Worm (Caenorhabditis elegans) whole organism, L4 larva: ENCODE data around the gene F19B10.6.

Experiments used
- F26F4.8 ChIP-seq: fragments of 200-800 bp; sonication (Bioruptor generic); conservative IDR thresholded peaks from 2 replicates; pipeline ENCODE4 v1.3.6; 2022; ENCODE audit warnings: missing genetic modification characterization, missing compliant biosample characterization
- F49E8.2 ChIP-seq: sonication (generic microtip); optimal IDR thresholded peaks from 2 replicates; lab custom pipeline; 2016; ENCODE audit warnings: missing compliant biosample characterization, mild to moderate bottlenecking, missing genetic modification characterization, borderline replicate concordance
- ZK337.2 ChIP-seq: fragments of 200-800 bp; sonication (Bioruptor generic); IDR thresholded peaks from 2 replicates; pipeline ENCODE4 v1.3.6; 2022; ENCODE audit warnings: missing genetic modification reagents, missing genetic modification characterization, missing compliant biosample characterization
- ZK546.5 ChIP-seq, 2 experiments: sonication (generic microtip); optimal IDR thresholded peaks; 2 replicates each; lab custom pipeline; 2017; ENCODE audit warnings: missing biosample characterization in 2 of 2, missing genetic modification characterization in 2 of 2
- aha-1 ChIP-seq: fragments of 150-350 bp; peaks from one replicate; lab custom pipeline; 2014; ENCODE audit warnings: missing biosample characterization, missing genetic modification characterization
- ama-1 ChIP-seq: fragments of 150-350 bp; optimal IDR thresholded peaks from 2 replicates; lab custom pipeline; 2014; ENCODE audit warnings: inconsistent platforms, mixed read lengths
- arid-1 ChIP-seq: fragments of 200-800 bp; sonication (Bioruptor generic); conservative IDR thresholded peaks from 2 replicates; pipeline ENCODE4 v1.3.6; 2022; ENCODE audit warnings: missing genetic modification reagents, missing genetic modification characterization, missing compliant biosample characterization
- attf-4 ChIP-seq: sonication (generic microtip); optimal IDR thresholded peaks from 3 replicates; lab custom pipeline; 2017; ENCODE audit warnings: missing biosample characterization, missing genetic modification characterization
- ceh-32 ChIP-seq: sonication (generic microtip); optimal IDR thresholded peaks from 2 replicates; lab custom pipeline; 2016; ENCODE audit warnings: mild to moderate bottlenecking, missing genetic modification characterization, missing compliant biosample characterization; ENCODE audit not compliant: poor library complexity
- ctbp-1 ChIP-seq: fragments of 200-800 bp; sonication (Bioruptor generic); IDR thresholded peaks from 2 replicates; pipeline ENCODE4 v1.3.6; 2022; ENCODE audit warnings: missing genetic modification reagents, missing genetic modification characterization, missing compliant biosample characterization
- dmd-8 ChIP-seq: fragments of 200-800 bp; sonication (Bioruptor generic); IDR thresholded peaks from 2 replicates; pipeline ENCODE4 v1.3.6; 2022; ENCODE audit warnings: missing genetic modification characterization, missing compliant biosample characterization
- fos-1 ChIP-seq: fragments of 150-350 bp; optimal IDR thresholded peaks from 2 replicates; lab custom pipeline; 2014; ENCODE audit warnings: missing biosample characterization, missing genetic modification characterization
- gei-8 ChIP-seq: fragments of 200-800 bp; sonication (Bioruptor generic); optimal IDR thresholded peaks from 2 replicates; lab custom pipeline; 2018; ENCODE audit warnings: mild to moderate bottlenecking, missing genetic modification characterization, missing compliant biosample characterization
- hmg-1.1 ChIP-seq: fragments of 200-800 bp; sonication (Bioruptor generic); IDR thresholded peaks from 2 replicates; pipeline ENCODE4 v1.3.6; 2022; ENCODE audit warnings: missing genetic modification reagents, missing genetic modification characterization, missing compliant biosample characterization
- lin-1 ChIP-seq: fragments of 200-800 bp; sonication (Bioruptor generic); IDR thresholded peaks from 2 replicates; pipeline ENCODE4 v1.3.6; 2022; ENCODE audit warnings: missing genetic modification reagents, missing genetic modification characterization, missing compliant biosample characterization
- lin-38 ChIP-seq: fragments of 200-800 bp; sonication (Bioruptor generic); IDR thresholded peaks from 2 replicates; pipeline ENCODE4 v1.3.6; 2022; ENCODE audit warnings: missing genetic modification reagents, missing genetic modification characterization, missing compliant biosample characterization
- lsy-2 ChIP-seq, 2 experiments: fragments of 150-350 bp in 1 of 2; sonication (generic microtip) in 1 of 2; optimal IDR thresholded peaks; 2 replicates each; lab custom pipeline; 2014 to 2017; ENCODE audit warnings: missing biosample characterization in 2 of 2, missing genetic modification characterization in 2 of 2
- madf-9 ChIP-seq: fragments of 200-800 bp; sonication (Bioruptor generic); conservative IDR thresholded peaks from 2 replicates; pipeline ENCODE4 v1.3.6; 2022; ENCODE audit warnings: missing genetic modification reagents, missing genetic modification characterization, missing compliant biosample characterization
- mdt-29 ChIP-seq: fragments of 200-800 bp; sonication (Bioruptor generic); IDR thresholded peaks from 2 replicates; pipeline ENCODE4 v1.3.6; 2022; ENCODE audit warnings: missing genetic modification reagents, missing genetic modification characterization, missing compliant biosample characterization
- mxl-3 ChIP-seq: fragments of 200-800 bp; sonication (Bioruptor generic); optimal IDR thresholded peaks from 2 replicates; lab custom pipeline; 2018; ENCODE audit warnings: mild to moderate bottlenecking, missing genetic modification characterization, missing compliant biosample characterization
- nhr-102 ChIP-seq: sonication (generic microtip); optimal IDR thresholded peaks from 2 replicates; lab custom pipeline; 2016; ENCODE audit warnings: mild to moderate bottlenecking, missing genetic modification characterization, moderate library complexity, missing compliant biosample characterization
- nhr-41 ChIP-seq: fragments of 200-800 bp; sonication (Bioruptor generic); IDR thresholded peaks from 2 replicates; pipeline ENCODE4 v1.3.6; 2022; ENCODE audit warnings: missing genetic modification reagents, missing genetic modification characterization, missing compliant biosample characterization
- nhr-48 ChIP-seq: sonication (generic microtip); optimal IDR thresholded peaks from 2 replicates; lab custom pipeline; 2016; ENCODE audit warnings: mild to moderate bottlenecking, missing genetic modification characterization, missing compliant biosample characterization
- nhr-77 ChIP-seq: fragments of 150-350 bp; optimal IDR thresholded peaks from 2 replicates; lab custom pipeline; 2014; ENCODE audit warnings: missing biosample characterization, missing genetic modification characterization
- php-3 ChIP-seq: fragments of 200-800 bp; sonication (Bioruptor generic); IDR thresholded peaks from 2 replicates; pipeline ENCODE4 v1.3.6; 2022; ENCODE audit warnings: missing genetic modification reagents, missing genetic modification characterization, missing compliant biosample characterization
- sdz-12 ChIP-seq: fragments of 200-800 bp; sonication (Bioruptor generic); optimal IDR thresholded peaks from 2 replicates; lab custom pipeline; 2018; ENCODE audit warnings: mild to moderate bottlenecking, missing genetic modification characterization, missing compliant biosample characterization
- skn-1 ChIP-seq: fragments of 150-350 bp; optimal IDR thresholded peaks from 2 replicates; lab custom pipeline; 2014; ENCODE audit warnings: missing biosample characterization, missing genetic modification characterization
- snpc-1.2 ChIP-seq: fragments of 200-800 bp; sonication (Bioruptor generic); IDR thresholded peaks from 2 replicates; pipeline ENCODE4 v1.3.6; 2022; ENCODE audit warnings: missing genetic modification reagents, missing genetic modification characterization, missing compliant biosample characterization
- spr-1 ChIP-seq: sonication (generic microtip); optimal IDR thresholded peaks from 2 replicates; lab custom pipeline; 2016; ENCODE audit warnings: mild to moderate bottlenecking, missing genetic modification characterization, missing compliant biosample characterization
- unc-39 ChIP-seq: sonication (generic microtip); optimal IDR thresholded peaks from 2 replicates; lab custom pipeline; 2017; ENCODE audit warnings: missing biosample characterization, missing genetic modification characterization
- unc-62 ChIP-seq, 3 experiments: fragments of 150-350 bp in 1 of 3; sonication (generic microtip); optimal IDR thresholded peaks in 2 of 3; peaks in 1 of 3; 1 replicate in 1 of 3; 2 replicates in 2 of 3; lab custom pipeline; 2014 to 2017; ENCODE audit warnings: missing biosample characterization in 3 of 3, missing genetic modification characterization in 3 of 3, missing genetic modification reagents in 3 of 3, missing genotype in 1 of 3
- zfp-3 ChIP-seq: fragments of 200-800 bp; sonication (Bioruptor generic); conservative IDR thresholded peaks from 2 replicates; pipeline ENCODE4 v1.3.6; 2022; ENCODE audit warnings: missing genetic modification reagents, missing genetic modification characterization, missing compliant biosample characterization
- zip-11 ChIP-seq: fragments of 200-800 bp; sonication (Bioruptor generic); IDR thresholded peaks from 2 replicates; pipeline ENCODE4 v1.3.6; 2022; ENCODE audit warnings: missing genetic modification characterization, missing compliant biosample characterization
- ztf-11 ChIP-seq: fragments of 150-350 bp; optimal IDR thresholded peaks from 2 replicates; lab custom pipeline; 2014; ENCODE audit warnings: missing biosample characterization, missing genetic modification characterization

The F19B10.6 gene

ce11 chrII:3634765-3635164 is 28.9 kb downstream of the F19B10.6 start:
- TF ChIP-seq nhr-48 (tag; lab: Kevin White, UChicago) (no peak), unc-62 (GFP tag; optimal IDR thresholded peaks at IDR 0.05 in 1 of 2; lab: Kevin White, UChicago) (peak in 1 of 2 experiments; percentile 82), unc-62 (tag; optimal IDR thresholded peaks at IDR 0.05; lab: Kevin White, UChicago) (no peak), zip-11 (GFP tag; lab: Robert Waterston, UW) (no peak), dmd-8 (no peak)
- TF ChIP-seq, all 104 proteins: peak for 1

DNA sequence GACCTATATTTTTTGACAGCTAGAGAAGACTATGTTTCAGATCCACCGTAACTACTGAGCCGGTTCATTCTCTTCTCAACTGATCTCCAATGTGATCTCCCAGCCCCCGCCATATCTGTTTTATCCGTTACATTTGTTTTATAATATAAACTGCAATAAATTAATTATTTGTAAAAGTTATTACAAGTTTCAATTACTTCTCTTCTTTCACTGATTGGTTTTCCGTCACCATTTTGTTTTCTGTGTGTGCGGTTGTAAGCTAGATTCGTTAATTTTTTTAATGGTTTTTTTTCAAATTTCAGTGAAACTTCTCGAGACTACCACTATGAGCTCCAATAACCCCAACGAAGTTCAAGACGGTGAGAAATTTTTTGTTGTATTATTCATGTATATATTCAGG is 32.9 kb downstream of the F19B10.6 start, which contains the start of gene M151.2:
Gene M151.2, plus strand, starts transcription at position 301 of the 400 bp plus-strand sequence.
- no peak for TF ChIP-seq sdz-12 (GFP tag; lab: Kevin White, UChicago)

DNA sequence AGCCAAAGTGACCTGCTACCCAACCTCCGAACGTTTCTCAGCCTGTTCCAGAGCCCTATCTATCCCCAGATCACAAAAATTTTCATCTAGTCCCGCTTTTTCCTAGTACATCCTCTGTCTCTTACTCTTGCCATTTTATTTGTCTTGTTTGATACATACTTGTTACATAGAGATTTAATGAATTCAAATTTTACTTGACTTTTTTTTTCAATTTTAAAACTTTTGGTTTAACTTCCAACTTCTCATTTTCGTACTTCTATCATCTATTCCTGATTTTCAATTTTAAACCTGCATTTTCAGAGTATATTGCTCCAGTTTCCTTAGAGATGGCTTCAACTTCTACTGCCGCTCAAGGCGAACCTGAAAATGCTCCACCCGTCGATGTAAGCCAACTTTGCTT is 36.8 kb downstream of the F19B10.6 start, which contains the start of gene M151.3:
Gene M151.3, plus strand, starts transcription at position 301 of the 400 bp plus-strand sequence.
- no peak for TF ChIP-seq snpc-1.2 (GFP tag; lab: Robert Waterston, UW)
- TF ChIP-seq ZK337.2 (GFP tag; lab: Robert Waterston, UW), result no peak
- TF ChIP-seq unc-62 (GFP tag; optimal IDR thresholded peaks at IDR 0.05 in 1 of 2; lab: Kevin White, UChicago), result peak in 1 of 2 experiments; percentile 3
- no peak for TF ChIP-seq unc-62 (tag; optimal IDR thresholded peaks at IDR 0.05; lab: Kevin White, UChicago)
- TF ChIP-seq attf-4 (tag; lab: Kevin White, UChicago), result no peak
- no peak for TF ChIP-seq ctbp-1 (GFP tag; lab: Robert Waterston, UW)
- no peak for TF ChIP-seq lin-1 (GFP tag; lab: Robert Waterston, UW)
- no peak for TF ChIP-seq lsy-2 (tag; optimal IDR thresholded peaks at IDR 0.05; lab: Kevin White, UChicago)

- TF ChIP-seq nhr-41 (GFP tag; lab: Robert Waterston, UW) (no peak), nhr-102 (tag; lab: Kevin White, UChicago) (no peak), ztf-11 (tag; lab: Kevin White, UChicago) (no peak), unc-62 (GFP tag; optimal IDR thresholded peaks at IDR 0.05 in 1 of 2; lab: Kevin White, UChicago) (no peak), unc-62 (tag; optimal IDR thresholded peaks at IDR 0.05; lab: Kevin White, UChicago) (no peak), zfp-3 (GFP tag; lab: Robert Waterston, UW) (no peak), hmg-1.1 (GFP tag; lab: Robert Waterston, UW) (no peak), php-3 (GFP tag; lab: Robert Waterston, UW) (no peak), skn-1 (tag; lab: Kevin White, UChicago) (no peak), spr-1 (no peak), snpc-1.2 (GFP tag; lab: Robert Waterston, UW) (no peak), arid-1 (GFP tag; lab: Robert Waterston, UW) (no peak), mdt-29 (GFP tag; lab: Robert Waterston, UW) (no peak), ceh-32 (tag; lab: Kevin White, UChicago) (no peak)
These were observed 41.7 kb downstream of the F19B10.6 start, which contains the start of gene M151.7 for ce11 chrII:3622014-3622413. Gene M151.7, plus strand, starts transcription at chrII:3622314.

DNA sequence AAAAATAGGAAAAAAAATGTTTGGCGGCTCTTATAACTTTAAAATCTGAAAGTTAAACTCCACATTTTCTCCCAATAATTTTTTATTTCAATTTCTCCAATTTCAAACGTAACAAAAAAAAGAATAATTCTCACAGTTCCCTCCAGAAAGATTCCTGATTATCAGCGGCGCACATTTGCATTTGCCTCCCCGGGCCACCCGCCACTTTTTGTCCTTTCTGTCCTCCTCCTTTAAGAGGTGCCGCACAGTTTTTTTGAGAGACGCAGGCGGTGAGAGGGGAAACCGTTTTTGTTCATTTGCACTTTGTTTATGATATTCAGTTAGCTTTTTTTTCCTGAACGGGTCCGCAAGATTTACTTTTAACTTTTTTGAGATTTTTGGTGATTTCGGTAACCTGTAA is 42.8 kb downstream of the F19B10.6 start:
- TF ChIP-seq aha-1 (tag; lab: Kevin White, UChicago) (peak; percentile 48), mxl-3 (GFP tag; lab: Kevin White, UChicago) (no peak)

DNA sequence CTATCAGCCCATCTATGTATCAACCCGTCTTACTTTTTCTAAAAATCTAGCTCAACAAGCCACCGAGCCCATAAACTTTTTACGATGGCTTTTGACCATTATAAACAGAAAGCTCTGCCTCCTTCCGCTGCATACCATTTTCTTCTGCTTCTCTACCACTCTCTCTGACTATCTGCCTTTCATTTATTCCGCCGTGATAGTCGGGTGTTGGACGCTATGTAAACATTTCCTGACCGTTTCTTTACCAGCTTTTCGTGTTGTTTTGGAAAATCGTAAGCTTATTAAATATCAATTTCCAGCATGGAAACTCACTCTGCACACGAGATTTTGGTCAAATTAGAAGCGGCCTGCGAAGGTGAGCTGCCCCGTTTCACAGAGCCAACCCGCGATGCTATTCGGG is 46.2 kb downstream of the F19B10.6 start, which contains the start of gene F40E12.1:
Gene F40E12.1, plus strand, starts transcription at position 301 of the 400 bp plus-strand sequence.
- TF ChIP-seq F26F4.8, result no peak
- TF ChIP-seq fos-1, result no peak
- TF ChIP-seq gei-8, result no peak
- TF ChIP-seq F49E8.2 (tag; lab: Kevin White, UChicago), result no peak
- no peak for TF ChIP-seq madf-9 (GFP tag; lab: Robert Waterston, UW)
- no peak for TF ChIP-seq spr-1
- TF ChIP-seq skn-1 (tag; lab: Kevin White, UChicago), result no peak
- no peak for TF ChIP-seq ceh-32 (tag; lab: Kevin White, UChicago)
- no peak for TF ChIP-seq ama-1 (lab: Kevin White, UChicago)
- no peak for TF ChIP-seq nhr-77 (tag; lab: Kevin White, UChicago)
- no peak for TF ChIP-seq lin-38 (GFP tag; lab: Robert Waterston, UW)
- no peak for TF ChIP-seq unc-39 (tag; lab: Kevin White, UChicago)
- TF ChIP-seq ZK546.5 (tag; optimal IDR thresholded peaks at IDR 0.05; lab: Kevin White, UChicago), result no peak
